Worm (Caenorhabditis elegans): ENCODE measurements around the gene ssq-1.
"Not testable (repeated sequence)": the region's sequence is repeated elsewhere in the genome, so short reads cannot be mapped to it uniquely, and the experiment has no call there.

The ssq-1 gene

ce11 chrIV:9832586-9832985 is 19.8 kb upstream of the ssq-1 start, which contains the start of gene kin-21:
kin-21 (plus strand) TSS chrIV:9832886.
- TF ChIP-seq T26A5.8 (tag; optimal IDR thresholded peaks at IDR 0.05) = no peak
- no peak for TF ChIP-seq chd-7 (tag; optimal IDR thresholded peaks at IDR 0.05)
- TF ChIP-seq efl-1 (GFP tag; optimal IDR thresholded peaks at IDR 0.05) = no peak
- no peak for TF ChIP-seq madf-8 (GFP tag; conservative IDR thresholded peaks at IDR 0.05)
- TF ChIP-seq lin-35 (GFP tag; optimal IDR thresholded peaks at IDR 0.05) = no peak
- no peak for TF ChIP-seq gei-17 (GFP tag; optimal IDR thresholded peaks at IDR 0.05)
- no peak for TF ChIP-seq die-1 (tag; optimal IDR thresholded peaks at IDR 0.05)
- TF ChIP-seq him-1 (tag; optimal IDR thresholded peaks at IDR 0.05) = no peak
- TF ChIP-seq F52B5.7 (tag; optimal IDR thresholded peaks at IDR 0.05) = no peak
- TF ChIP-seq bed-1 (GFP tag; IDR thresholded peaks at IDR 0.05) = no peak
- no peak for TF ChIP-seq F39B2.1 (GFP tag; IDR thresholded peaks at IDR 0.05)
- no peak for TF ChIP-seq ceh-40 (GFP tag; IDR thresholded peaks at IDR 0.05)
- TF ChIP-seq F37B4.10 (GFP tag; IDR thresholded peaks at IDR 0.05) = no peak

ce11 chrIV:9833337-9833736 is 19.0 kb upstream of the ssq-1 start:
- no peak for TF ChIP-seq nhr-80 (tag; optimal IDR thresholded peaks at IDR 0.05)
- TF ChIP-seq D2030.7 (GFP tag; IDR thresholded peaks at IDR 0.05) = no peak
- TF ChIP-seq chd-7 (tag; optimal IDR thresholded peaks at IDR 0.05) = no peak
- TF ChIP-seq hmg-1.2 (GFP tag; IDR thresholded peaks at IDR 0.05) = no peak
- no peak for TF ChIP-seq xnd-1 (tag; optimal IDR thresholded peaks at IDR 0.05)
- TF ChIP-seq him-1 (tag; optimal IDR thresholded peaks at IDR 0.05) = no peak
- TF ChIP-seq attf-5 (GFP tag; optimal IDR thresholded peaks at IDR 0.05) = no peak
- no peak for TF ChIP-seq snpc-1.1 (tag; optimal IDR thresholded peaks at IDR 0.05; ENCODE audit: insufficient read depth)
- no peak for TF ChIP-seq nfyb-1 (GFP tag; IDR thresholded peaks at IDR 0.05)
- TF ChIP-seq snpc-3.4 (tag; optimal IDR thresholded peaks at IDR 0.05) = no peak
- no peak for TF ChIP-seq ccch-3 (GFP tag; optimal IDR thresholded peaks at IDR 0.05)
- TF ChIP-seq nhr-27 (tag; optimal IDR thresholded peaks at IDR 0.05) = no peak
- TF ChIP-seq ceh-100 (GFP tag; IDR thresholded peaks at IDR 0.05) = no peak
- TF ChIP-seq F33H1.4 (GFP tag; IDR thresholded peaks at IDR 0.05) = no peak
- TF ChIP-seq ZK185.1 (tag; optimal IDR thresholded peaks at IDR 0.05; ENCODE audit: poor library complexity, severe bottlenecking) = no peak
- no peak for TF ChIP-seq K11D2.4 (GFP tag; IDR thresholded peaks at IDR 0.05)

DNA sequence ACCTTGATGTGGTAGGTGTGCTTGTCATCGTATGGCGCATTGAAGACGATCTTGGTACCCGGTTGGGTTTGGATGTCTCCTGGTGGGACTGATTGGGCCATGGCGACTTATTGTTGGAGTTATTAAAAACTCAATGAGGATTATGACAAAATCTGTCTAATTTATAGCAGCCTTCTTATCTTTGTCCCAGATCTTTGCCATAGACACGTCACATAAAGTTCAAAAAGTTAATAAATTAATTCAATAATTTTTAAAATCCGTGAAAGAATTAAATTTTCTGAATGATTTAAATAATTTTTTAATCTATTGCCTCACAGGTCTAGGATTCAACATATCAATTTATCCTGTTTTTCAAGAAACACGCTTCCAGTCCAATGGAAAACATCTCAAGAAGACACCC is 16.0 kb upstream of the ssq-1 start, which contains the start of gene msp-81:
TSS of gene msp-81 (minus strand) at position 101 of the 400 bp plus-strand sequence.
- TF ChIP-seq F39B2.1 (GFP tag; IDR thresholded peaks at IDR 0.05) (no peak), hsf-1 (GFP tag; IDR thresholded peaks at IDR 0.05) (no peak), zim-3 (tag; optimal IDR thresholded peaks at IDR 0.05) (no peak), egrh-3 (GFP tag; IDR thresholded peaks at IDR 0.05) (no peak), ets-4 (GFP tag; optimal IDR thresholded peaks at IDR 0.05) (no peak), let-526 (GFP tag; IDR thresholded peaks at IDR 0.05) (no peak)

DNA sequence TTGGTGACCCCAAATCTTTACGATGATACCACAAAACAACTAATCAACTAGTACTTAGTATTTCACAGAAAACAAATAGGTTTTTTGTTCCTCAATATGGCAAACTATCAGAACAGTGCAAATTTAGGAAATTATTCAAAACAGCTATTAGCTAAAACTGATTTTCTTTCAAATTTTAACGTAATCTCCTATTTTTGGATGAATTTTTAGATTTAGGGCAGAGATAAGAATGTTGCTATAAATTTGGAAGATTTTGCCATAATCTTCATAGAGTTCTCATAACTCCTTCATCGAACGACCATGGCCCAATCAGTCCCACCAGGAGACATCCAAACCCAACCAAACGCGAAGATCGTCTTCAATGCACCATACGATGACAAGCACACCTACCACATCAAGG is 15.0 kb upstream of the ssq-1 start, which contains the start of gene msp-10:
TSS of gene msp-10 (plus strand) at position 301 of the 400 bp plus-strand sequence.
- TF ChIP-seq sea-2 (GFP tag; IDR thresholded peaks at IDR 0.05); egl-44 (GFP tag; IDR thresholded peaks at IDR 0.05); rec-8 (tag; optimal IDR thresholded peaks at IDR 0.05): not testable (repeated sequence)

All from whole organism, young adult.